Fruit fly (Drosophila melanogaster) whole organism, embryonic: Measurements from ENCODE around the gene unc-119.
A peak's percentile ranks its signal among the peaks of the same experiment; 100 is the strongest.

ENCODE experiments used
- Adf1 ChIP-seq: fragments of 200-800 bp; sonication (Bioruptor generic); IDR thresholded peaks from 2 replicates; pipeline ENCODE4 v1.3.6; 2022; ENCODE audit warnings: missing biosample characterization, missing genetic modification characterization
- Antp ChIP-seq: fragments of 200-800 bp; sonication (Bioruptor generic); optimal IDR thresholded peaks from 3 replicates; lab custom pipeline; 2016; ENCODE audit warnings: missing biosample characterization, missing genetic modification characterization
- Atf3 ChIP-seq: fragments of 200-800 bp; sonication (Bioruptor generic); optimal IDR thresholded peaks from 3 replicates; lab custom pipeline; 2016; ENCODE audit warnings: missing biosample characterization, missing genetic modification characterization
- CG11247 ChIP-seq: fragments of 200-800 bp; sonication (Bioruptor generic); IDR thresholded peaks from 2 replicates; pipeline ENCODE4 v1.3.6; 2022; ENCODE audit warnings: missing biosample characterization, missing genetic modification characterization
- CG12155 ChIP-seq: fragments of 200-800 bp; sonication (Bioruptor generic); optimal IDR thresholded peaks from 3 replicates; lab custom pipeline; 2016; ENCODE audit warnings: missing biosample characterization, missing genetic modification characterization
- CG12299 ChIP-seq: fragments of 200-800 bp; sonication (Bioruptor generic); optimal IDR thresholded peaks from 2 replicates; lab custom pipeline; 2018; ENCODE audit warnings: missing biosample characterization, mild to moderate bottlenecking, missing genetic modification characterization
- CG13894 ChIP-seq: fragments of 200-800 bp; sonication (Bioruptor generic); optimal IDR thresholded peaks from 3 replicates; lab custom pipeline; 2018; ENCODE audit warnings: missing biosample characterization, mild to moderate bottlenecking, missing genetic modification characterization, moderate library complexity
- CG15479 ChIP-seq: fragments of 200-800 bp; sonication (Bioruptor generic); optimal IDR thresholded peaks from 3 replicates; lab custom pipeline; 2019; ENCODE audit warnings: missing biosample characterization, mild to moderate bottlenecking, missing genetic modification characterization, moderate library complexity
- CG1603 ChIP-seq: fragments of 200-800 bp; sonication (Bioruptor generic); optimal IDR thresholded peaks from 2 replicates; lab custom pipeline; 2019; ENCODE audit warnings: missing biosample characterization, mild to moderate bottlenecking, missing genetic modification characterization, moderate library complexity
- CG16863 ChIP-seq: fragments of 200-800 bp; sonication (Bioruptor generic); optimal IDR thresholded peaks from 3 replicates; lab custom pipeline; 2016; ENCODE audit warnings: missing biosample characterization, missing genetic modification characterization
- CG17359 ChIP-seq: fragments of 200-800 bp; sonication (Bioruptor generic); optimal IDR thresholded peaks from 3 replicates; lab custom pipeline; 2018; ENCODE audit warnings: missing biosample characterization, mild to moderate bottlenecking, missing genetic modification characterization, moderate library complexity
- CG2202 ChIP-seq: fragments of 200-800 bp; sonication (Bioruptor generic); optimal IDR thresholded peaks from 2 replicates; lab custom pipeline; 2018; ENCODE audit warnings: missing biosample characterization, mild to moderate bottlenecking, missing genetic modification characterization
- CG30403 ChIP-seq: fragments of 200-800 bp; sonication (Bioruptor generic); optimal IDR thresholded peaks from 3 replicates; lab custom pipeline; 2016; ENCODE audit warnings: missing biosample characterization, missing genetic modification characterization
- CG3281 ChIP-seq: fragments of 200-800 bp; sonication (Bioruptor generic); optimal IDR thresholded peaks from 3 replicates; lab custom pipeline; 2017; ENCODE audit warnings: missing biosample characterization, mild to moderate bottlenecking, missing genetic modification characterization
- CG3726 ChIP-seq: fragments of 200-800 bp; sonication (Bioruptor generic); IDR thresholded peaks from 3 replicates; pipeline ENCODE4, ENCODE4 v1.3.6; 2022; ENCODE audit warnings: missing biosample characterization, missing genetic modification characterization
- CG3847 ChIP-seq: fragments of 200-800 bp; sonication (Bioruptor generic); IDR thresholded peaks from 2 replicates; pipeline ENCODE4 v1.3.6; 2022; ENCODE audit warnings: missing biosample characterization, missing genetic modification characterization
- CG4424 ChIP-seq: fragments of 200-800 bp; sonication (Bioruptor generic); optimal IDR thresholded peaks from 3 replicates; lab custom pipeline; 2016; ENCODE audit warnings: missing biosample characterization, missing genetic modification characterization
- CG4820 ChIP-seq: fragments of 200-800 bp; sonication (Bioruptor generic); optimal IDR thresholded peaks from 3 replicates; lab custom pipeline; 2016; ENCODE audit warnings: missing biosample characterization, missing genetic modification characterization
- CG8290 ChIP-seq, 3 experiments: fragments of 200-800 bp; sonication (Bioruptor generic); optimal IDR thresholded peaks; 2 replicates each; lab custom pipeline; 2016 to 2019; ENCODE audit warnings: missing biosample characterization in 3 of 3, missing genetic modification characterization in 3 of 3, mild to moderate bottlenecking in 2 of 3, moderate library complexity in 1 of 3
- CG8924 ChIP-seq: fragments of 200-800 bp; optimal IDR thresholded peaks from 3 replicates; lab custom pipeline; 2019; ENCODE audit warnings: missing biosample characterization, mild to moderate bottlenecking, missing genetic modification characterization, moderate library complexity
- CG8944 ChIP-seq: fragments of 200-800 bp; sonication (Bioruptor generic); optimal IDR thresholded peaks from 3 replicates; lab custom pipeline; 2016; ENCODE audit warnings: missing biosample characterization, missing genetic modification characterization
- HLH3B ChIP-seq: fragments of 200-800 bp; sonication (Bioruptor generic); IDR thresholded peaks from 2 replicates; pipeline ENCODE4 v1.3.6; 2022; ENCODE audit warnings: missing biosample characterization, missing genetic modification characterization
- Hr3 ChIP-seq: fragments of 200-800 bp; sonication (Bioruptor generic); optimal IDR thresholded peaks from 3 replicates; lab custom pipeline; 2016; ENCODE audit warnings: missing biosample characterization, missing genetic modification characterization
- Max ChIP-seq: fragments of 200-800 bp; sonication (Bioruptor generic); optimal IDR thresholded peaks from 2 replicates; lab custom pipeline; 2016; ENCODE audit warnings: missing biosample characterization, mild to moderate bottlenecking, missing genetic modification characterization
- Meics ChIP-seq: fragments of 200-800 bp; sonication (Bioruptor generic); optimal IDR thresholded peaks from 2 replicates; lab custom pipeline; 2017; ENCODE audit warnings: missing biosample characterization, mild to moderate bottlenecking, missing genetic modification characterization
- NfI ChIP-seq: fragments of 200-800 bp; sonication (Bioruptor generic); optimal IDR thresholded peaks from 3 replicates; lab custom pipeline; 2018; ENCODE audit warnings: missing biosample characterization, mild to moderate bottlenecking, missing genetic modification characterization, moderate library complexity
- PHDP ChIP-seq: fragments of 200-800 bp; sonication (Bioruptor generic); optimal IDR thresholded peaks from 3 replicates; lab custom pipeline; 2018; ENCODE audit warnings: missing biosample characterization, mild to moderate bottlenecking, missing genetic modification characterization, moderate library complexity
- Spps ChIP-seq: fragments of 200-800 bp; sonication (Bioruptor generic); optimal IDR thresholded peaks from 2 replicates; lab custom pipeline; 2018; ENCODE audit warnings: missing biosample characterization, mild to moderate bottlenecking, missing genetic modification characterization
- Ssrp ChIP-seq: fragments of 200-800 bp; sonication (Bioruptor generic); optimal IDR thresholded peaks from 2 replicates; lab custom pipeline; 2018; ENCODE audit warnings: missing biosample characterization, mild to moderate bottlenecking, missing genetic modification characterization, moderate library complexity
- ab ChIP-seq: fragments of 200-800 bp; sonication (Bioruptor generic); optimal IDR thresholded peaks from 2 replicates; lab custom pipeline; 2016; ENCODE audit warnings: missing biosample characterization, missing genetic modification characterization
- al ChIP-seq: fragments of 200-800 bp; sonication (Bioruptor generic); IDR thresholded peaks from 2 replicates; pipeline ENCODE4 v1.3.6; 2022; ENCODE audit warnings: missing biosample characterization, missing genetic modification characterization
- ara ChIP-seq: fragments of 200-800 bp; sonication (Bioruptor generic); IDR thresholded peaks from 2 replicates; pipeline ENCODE4 v1.3.6; 2022; ENCODE audit warnings: missing biosample characterization, missing genetic modification characterization
- br ChIP-seq: fragments of >200 bp; optimal IDR thresholded peaks from 2 replicates; lab custom pipeline; 2017
- bsh ChIP-seq, 2 experiments: fragments of 200-800 bp; sonication (Bioruptor generic); optimal IDR thresholded peaks; 2 replicates each; lab custom pipeline; 2017 to 2018; ENCODE audit warnings: mild to moderate bottlenecking in 2 of 2, missing biosample characterization in 2 of 2, missing genetic modification characterization in 2 of 2, moderate library complexity in 1 of 2
- crp ChIP-seq, 2 experiments: fragments of 200-800 bp; sonication (Bioruptor generic); optimal IDR thresholded peaks; 2 replicates in 1 of 2; 3 replicates in 1 of 2; lab custom pipeline; 2017; ENCODE audit warnings: missing biosample characterization in 2 of 2, missing genetic modification characterization in 2 of 2, mild to moderate bottlenecking in 1 of 2, moderate library complexity in 1 of 2
- dimm ChIP-seq: fragments of 200-800 bp; sonication (Bioruptor generic); IDR thresholded peaks from 2 replicates; pipeline ENCODE4 v1.3.6; 2022; ENCODE audit warnings: missing biosample characterization, missing genetic modification characterization
- dm ChIP-seq: fragments of 200-800 bp; sonication (Bioruptor generic); optimal IDR thresholded peaks from 3 replicates; lab custom pipeline; 2016; ENCODE audit warnings: missing biosample characterization, missing genetic modification characterization
- dmrt11E ChIP-seq: fragments of 200-800 bp; sonication (Bioruptor generic); optimal IDR thresholded peaks from 3 replicates; lab custom pipeline; 2018; ENCODE audit warnings: missing biosample characterization, mild to moderate bottlenecking, missing genetic modification characterization, moderate library complexity
- grau ChIP-seq: fragments of 200-800 bp; optimal IDR thresholded peaks from 3 replicates; lab custom pipeline; 2019; ENCODE audit warnings: missing biosample characterization, mild to moderate bottlenecking, missing genetic modification characterization, moderate library complexity
- gsb-n ChIP-seq: fragments of 200-800 bp; sonication (Bioruptor generic); optimal IDR thresholded peaks from 3 replicates; lab custom pipeline; 2018; ENCODE audit warnings: missing biosample characterization, mild to moderate bottlenecking, missing genetic modification characterization
- h ChIP-seq: fragments of >200 bp; optimal IDR thresholded peaks from 2 replicates; lab custom pipeline; 2017
- lab ChIP-seq: fragments of 200-800 bp; sonication (Bioruptor generic); optimal IDR thresholded peaks from 3 replicates; lab custom pipeline; 2017; ENCODE audit warnings: missing biosample characterization, missing genetic modification characterization, mild to moderate bottlenecking, moderate library complexity, missing genetic modification reagents
- otp ChIP-seq: fragments of 200-800 bp; sonication (Bioruptor generic); IDR thresholded peaks from 3 replicates; pipeline ENCODE4, ENCODE4 v1.3.6; 2022; ENCODE audit warnings: missing biosample characterization, missing genetic modification characterization
- pfk ChIP-seq: fragments of 200-800 bp; sonication (Bioruptor generic); optimal IDR thresholded peaks from 2 replicates; lab custom pipeline; 2018; ENCODE audit warnings: missing biosample characterization, mild to moderate bottlenecking, missing genetic modification characterization, moderate library complexity
- sisA ChIP-seq: fragments of 200-800 bp; sonication (Bioruptor generic); IDR thresholded peaks from 2 replicates; pipeline ENCODE4 v1.3.6; 2022; ENCODE audit warnings: missing biosample characterization, missing genetic modification characterization
- tin ChIP-seq: fragments of 200-800 bp; sonication (Bioruptor generic); optimal IDR thresholded peaks from 3 replicates; lab custom pipeline; 2016; ENCODE audit warnings: missing biosample characterization, missing genetic modification characterization
- tx ChIP-seq: fragments of 200-800 bp; sonication (Bioruptor generic); optimal IDR thresholded peaks from 2 replicates; lab custom pipeline; 2016; ENCODE audit warnings: missing biosample characterization, missing genetic modification characterization
- unpg ChIP-seq: fragments of 200-800 bp; sonication (Bioruptor generic); optimal IDR thresholded peaks from 3 replicates; lab custom pipeline; 2018; ENCODE audit warnings: missing biosample characterization, mild to moderate bottlenecking, missing genetic modification characterization, moderate library complexity
- zfh1 ChIP-seq: fragments of 200-800 bp; sonication (Bioruptor generic); IDR thresholded peaks from 3 replicates; pipeline ENCODE4 v1.3.6; 2022; ENCODE audit warnings: missing biosample characterization, missing genetic modification characterization
- zfh2 ChIP-seq: fragments of 200-800 bp; sonication (Bioruptor generic); optimal IDR thresholded peaks from 2 replicates; lab custom pipeline; 2016; ENCODE audit warnings: missing biosample characterization, missing genetic modification characterization

The unc-119 gene

DNA sequence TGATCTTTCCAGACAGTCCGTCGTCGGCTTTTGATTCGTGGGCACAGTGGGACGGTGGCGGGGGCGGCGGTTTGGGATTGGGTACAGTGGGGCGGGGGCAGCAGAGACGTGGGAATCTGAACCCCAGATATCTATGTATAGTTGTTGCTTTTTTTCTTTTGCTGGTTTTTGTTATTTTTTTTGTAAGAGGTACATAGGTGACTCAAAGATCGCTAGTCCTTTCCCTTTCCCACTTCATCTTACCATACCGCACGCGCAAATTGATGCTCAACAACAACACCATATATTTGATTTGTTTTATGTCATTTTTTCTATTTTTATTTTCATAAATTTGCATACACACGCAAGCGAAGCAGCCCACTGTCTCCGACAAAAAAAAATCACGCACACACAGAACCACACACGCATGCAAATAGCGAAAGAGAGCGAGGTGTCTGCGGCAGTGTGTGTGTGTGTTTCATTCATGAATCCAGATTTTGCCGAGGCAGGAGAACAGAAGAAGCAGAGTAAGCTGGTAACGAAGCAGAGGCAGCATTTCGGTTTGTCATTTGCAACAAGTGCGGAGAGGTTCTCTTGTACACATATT, 14.7 kb upstream of the unc-119 start (continued):
- peak; percentile 56 for TF ChIP-seq CG15479 (GFP tag; lab: Kevin White, UChicago)
- no peak for TF ChIP-seq CG11247 (GFP tag; lab: Robert Waterston, UW)
- TF ChIP-seq Meics (GFP tag; lab: Kevin White, UChicago) = peak; percentile 47
- TF ChIP-seq dm (GFP tag; lab: Kevin White, UChicago) = peak; percentile 20
- 0 out of 2 replicates have a peak, but pooled peaks have one; percentile 30 for TF ChIP-seq dimm
- peak; percentile 55 for TF ChIP-seq Spps (tag; lab: Kevin White, UChicago)
- TF ChIP-seq CG4424 (GFP tag; lab: Kevin White, UChicago) = peak; percentile 61
- TF ChIP-seq sisA (GFP tag; lab: Robert Waterston, UW) = peak; percentile 40
- TF ChIP-seq Hr3 = peak; percentile 30
- TF ChIP-seq CG30403 = peak; percentile 68
- TF ChIP-seq ara = peak; percentile 47; the same call in 1 of the 2 replicates
- 0 out of 2 replicates have a peak, but pooled peaks have one; percentile 27 for TF ChIP-seq CG3847 (GFP tag; lab: Robert Waterston, UW)
- TF ChIP-seq CG3281 (GFP tag; lab: Kevin White, UChicago) = peak; percentile 34
- peak; percentile 17 for TF ChIP-seq Antp (GFP tag; lab: Kevin White, UChicago)
- TF ChIP-seq CG4820 (GFP tag; lab: Kevin White, UChicago) = peak; percentile 49
- no peak for TF ChIP-seq ab
- peak; percentile 73 for TF ChIP-seq Ssrp (tag; lab: Kevin White, UChicago)
- peak; percentile 16 for TF ChIP-seq CG8944
- TF ChIP-seq unpg = peak; percentile 63
- TF ChIP-seq dmrt11E (tag; lab: Kevin White, UChicago) = peak; percentile 72
- peak; percentile 64 for TF ChIP-seq grau (tag; lab: Kevin White, UChicago)
- TF ChIP-seq CG16863 = peak; percentile 43
- TF ChIP-seq pfk (GFP tag; lab: Kevin White, UChicago) = no peak
- TF ChIP-seq zfh2 = no peak
- TF ChIP-seq zfh1 (GFP tag; lab: Robert Waterston, UW) = 0 out of 3 replicates have a peak, but pooled peaks have one; percentile 28
- peak in 1 of 2 experiments; percentile 4 for TF ChIP-seq crp (GFP tag; optimal IDR thresholded peaks at IDR 0.05; lab: Kevin White, UChicago)
- peak; percentile 35 for TF ChIP-seq CG8290 (GFP tag; optimal IDR thresholded peaks at IDR 0.05; lab: Kevin White, UChicago)
- TF ChIP-seq CG8290 (tag; optimal IDR thresholded peaks at IDR 0.05; lab: Kevin White, UChicago) = no peak
- peak; percentile 43 for TF ChIP-seq PHDP (tag; lab: Kevin White, UChicago)
- TF ChIP-seq Atf3 (GFP tag; lab: Kevin White, UChicago) = no peak
- peak; percentile 71 to 89 for TF ChIP-seq bsh (GFP tag; optimal IDR thresholded peaks at IDR 0.05; lab: Kevin White, UChicago)
- peak; percentile 8 for TF ChIP-seq gsb-n (tag; lab: Kevin White, UChicago)
- no peak for TF ChIP-seq Max
- peak; percentile 50 for TF ChIP-seq CG17359 (tag; lab: Kevin White, UChicago)
- TF ChIP-seq otp (GFP tag; lab: Robert Waterston, UW) = 0 out of 3 replicates have a peak, but pooled peaks have one; percentile 50
- TF ChIP-seq tx (GFP tag; lab: Kevin White, UChicago) = no peak
- peak; percentile 28 for TF ChIP-seq CG8924
- TF ChIP-seq NfI = peak; percentile 33
- TF ChIP-seq CG3726 (GFP tag; lab: Robert Waterston, UW) = 0 out of 3 replicates have a peak, but pooled peaks have one; percentile 48
- peak; percentile 35 for TF ChIP-seq CG12155 (GFP tag; lab: Kevin White, UChicago)
- TF ChIP-seq CG12299 (tag; lab: Kevin White, UChicago) = no peak
- TF ChIP-seq h = no peak
- no peak for TF ChIP-seq br (lab: Kevin White, UChicago)
- TF ChIP-seq al = peak; percentile 40; the same call in 1 of the 2 replicates
- peak; percentile 49 for TF ChIP-seq lab (GFP tag; lab: Kevin White, UChicago)
- peak; percentile 8; the same call in 1 of the 2 replicates for TF ChIP-seq Adf1 (GFP tag; lab: Robert Waterston, UW)
- peak; percentile 52 for TF ChIP-seq tin (GFP tag; lab: Kevin White, UChicago)
- TF ChIP-seq CG13894 (tag; lab: Kevin White, UChicago) = no peak
- peak; percentile 24 for TF ChIP-seq CG1603 (tag; lab: Kevin White, UChicago)
- TF ChIP-seq HLH3B (GFP tag; lab: Robert Waterston, UW) = 0 out of 2 replicates have a peak, but pooled peaks have one; percentile 32
- TF ChIP-seq CG2202 (tag; lab: Kevin White, UChicago) = peak; percentile 44
